Worm (Caenorhabditis elegans): ENCODE measurements around the gene txt-18.
A peak's percentile ranks its signal among the peaks of the same experiment; 100 is the strongest.

Gene txt-18

ce11 chrII:6374646-6375045 is 30.8 kb downstream of the txt-18 start:
- TF ChIP-seq T22C8.4 (GFP tag; IDR thresholded peaks at IDR 0.05): no peak
- TF ChIP-seq tab-1 (GFP tag; IDR thresholded peaks at IDR 0.05): no peak
- no peak for TF ChIP-seq klf-2 (GFP tag; conservative IDR thresholded peaks at IDR 0.05)
- TF ChIP-seq ref-1 (GFP tag; conservative IDR thresholded peaks at IDR 0.05): no peak
- no peak for TF ChIP-seq ztf-23 (GFP tag; IDR thresholded peaks at IDR 0.05)
- no peak for TF ChIP-seq flt-1 (GFP tag; IDR thresholded peaks at IDR 0.05)
- no peak for TF ChIP-seq med-1 (GFP tag; optimal IDR thresholded peaks at IDR 0.05; ENCODE audit: insufficient read depth)
- no peak for TF ChIP-seq cog-1 (tag; optimal IDR thresholded peaks at IDR 0.05)
- no peak for TF ChIP-seq ztf-29 (GFP tag; IDR thresholded peaks at IDR 0.05)

ce11 chrII:6376693-6377092 is 32.8 kb downstream of the txt-18 start:
- TF ChIP-seq klf-2 (GFP tag; conservative IDR thresholded peaks at IDR 0.05) (no peak), ref-1 (GFP tag; conservative IDR thresholded peaks at IDR 0.05) (no peak), cog-1 (tag; optimal IDR thresholded peaks at IDR 0.05) (no peak), med-1 (GFP tag; optimal IDR thresholded peaks at IDR 0.05; ENCODE audit: insufficient read depth) (no peak), ztf-29 (GFP tag; IDR thresholded peaks at IDR 0.05) (no peak), flt-1 (GFP tag; IDR thresholded peaks at IDR 0.05) (no peak), T22C8.4 (GFP tag; IDR thresholded peaks at IDR 0.05) (no peak), tab-1 (GFP tag; IDR thresholded peaks at IDR 0.05) (no peak), ztf-23 (GFP tag; IDR thresholded peaks at IDR 0.05) (no peak)

- no peak for TF ChIP-seq med-1 (GFP tag; optimal IDR thresholded peaks at IDR 0.05; ENCODE audit: insufficient read depth)
- TF ChIP-seq klf-2 (GFP tag; conservative IDR thresholded peaks at IDR 0.05): no peak
- no peak for TF ChIP-seq tab-1 (GFP tag; IDR thresholded peaks at IDR 0.05)
- no peak for TF ChIP-seq ref-1 (GFP tag; conservative IDR thresholded peaks at IDR 0.05)
- TF ChIP-seq ztf-23 (GFP tag; IDR thresholded peaks at IDR 0.05): no peak
- no peak for TF ChIP-seq ztf-29 (GFP tag; IDR thresholded peaks at IDR 0.05)
- no peak for TF ChIP-seq T22C8.4 (GFP tag; IDR thresholded peaks at IDR 0.05)
- no peak for TF ChIP-seq flt-1 (GFP tag; IDR thresholded peaks at IDR 0.05)
- no peak for TF ChIP-seq cog-1 (tag; optimal IDR thresholded peaks at IDR 0.05)
Measured at ce11 chrII:6377381-6377948, 33.6 kb downstream of the txt-18 start.

DNA sequence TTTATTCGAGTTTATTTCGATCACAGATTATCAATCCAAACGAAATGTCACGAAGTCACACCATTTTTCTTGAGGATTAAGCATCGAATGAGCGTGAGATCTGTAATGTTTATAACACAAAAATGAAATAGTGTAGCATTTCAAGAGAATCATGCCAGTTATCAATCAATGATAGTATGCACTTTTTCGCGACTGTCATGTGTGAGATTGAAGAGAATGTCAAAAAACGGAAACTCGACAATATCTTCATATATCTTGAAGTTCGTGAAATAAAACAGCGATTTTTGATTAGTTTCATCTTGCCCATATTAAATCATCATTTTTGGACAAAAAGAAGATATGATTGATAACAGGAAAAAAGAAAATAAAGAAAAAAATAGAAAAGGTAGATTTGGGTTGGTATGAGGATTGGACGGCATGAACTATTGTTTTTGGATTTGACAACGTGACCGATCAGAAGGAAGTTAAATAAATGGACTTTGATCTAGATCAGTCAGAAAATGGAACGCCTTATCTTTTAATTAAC is 35.2 kb downstream of the txt-18 start:
- TF ChIP-seq flt-1 (GFP tag; IDR thresholded peaks at IDR 0.05): no peak
- no peak for TF ChIP-seq tab-1 (GFP tag; IDR thresholded peaks at IDR 0.05)
- TF ChIP-seq ztf-29 (GFP tag; IDR thresholded peaks at IDR 0.05): no peak
- TF ChIP-seq T22C8.4 (GFP tag; IDR thresholded peaks at IDR 0.05): no peak

DNA sequence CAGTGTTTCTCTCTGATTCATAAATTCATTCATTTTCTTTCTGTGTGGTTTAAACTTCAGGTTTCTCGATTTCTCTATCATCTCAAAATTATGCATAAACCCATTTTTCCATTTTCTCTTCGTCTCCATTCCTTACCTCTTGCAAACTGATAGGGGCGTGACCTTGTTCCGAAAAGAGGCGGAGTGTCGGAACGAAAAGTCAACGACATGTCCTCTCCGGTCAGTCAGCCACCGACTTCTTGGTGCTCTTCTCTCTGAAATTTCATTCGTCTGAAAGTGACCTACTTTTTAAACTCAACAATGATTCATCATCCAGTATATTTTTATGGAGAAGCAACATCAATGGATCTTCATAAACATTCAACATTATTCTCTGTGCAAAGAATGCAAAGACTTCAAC is 37.0 kb downstream of the txt-18 start, which contains the start of gene F58F12.12:
TSS of gene F58F12.12 (plus strand) at position 301 of the 400 bp plus-strand sequence.
- no peak for TF ChIP-seq klf-2 (GFP tag; conservative IDR thresholded peaks at IDR 0.05)
- no peak for TF ChIP-seq ztf-29 (GFP tag; IDR thresholded peaks at IDR 0.05)
- no peak for TF ChIP-seq T22C8.4 (GFP tag; IDR thresholded peaks at IDR 0.05)
- TF ChIP-seq med-1 (GFP tag; optimal IDR thresholded peaks at IDR 0.05; ENCODE audit: insufficient read depth): no peak
- no peak for TF ChIP-seq ref-1 (GFP tag; conservative IDR thresholded peaks at IDR 0.05)
- TF ChIP-seq ztf-23 (GFP tag; IDR thresholded peaks at IDR 0.05): no peak
- TF ChIP-seq cog-1 (tag; optimal IDR thresholded peaks at IDR 0.05): no peak
- TF ChIP-seq tab-1 (GFP tag; IDR thresholded peaks at IDR 0.05): no peak
- no peak for TF ChIP-seq flt-1 (GFP tag; IDR thresholded peaks at IDR 0.05)

DNA sequence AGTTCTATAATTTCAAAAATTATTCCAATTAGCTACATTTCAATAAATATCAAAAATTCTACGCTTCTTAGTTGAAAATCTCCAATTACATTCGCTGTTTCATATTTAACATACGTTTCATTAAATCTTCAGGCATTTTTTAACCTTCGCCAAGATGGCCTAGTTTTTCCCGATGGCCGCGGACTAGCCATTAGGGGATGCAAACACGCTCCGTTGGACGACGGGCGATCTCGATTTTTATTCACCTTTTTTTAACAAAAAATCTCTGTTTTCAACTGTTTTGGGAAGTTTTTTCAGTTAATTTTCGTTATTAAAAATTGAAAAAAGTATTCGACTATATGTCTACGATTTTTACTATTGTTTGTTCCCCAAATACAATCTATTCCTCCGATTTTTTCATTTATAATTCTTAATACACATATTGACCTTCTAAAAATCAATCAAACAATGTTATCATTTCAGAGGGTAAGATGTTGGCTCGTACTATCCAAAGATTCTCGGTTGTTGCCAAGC is 39.4 kb downstream of the txt-18 start, which contains the start of gene F58F12.1:
TSS of gene F58F12.1 (plus strand) at position 463 of the 513 bp plus-strand sequence.
- TF ChIP-seq flt-1 (GFP tag; IDR thresholded peaks at IDR 0.05) (peak; percentile 47; the same call in 1 of the 2 replicates), T22C8.4 (GFP tag; IDR thresholded peaks at IDR 0.05) (no peak), ztf-23 (GFP tag; IDR thresholded peaks at IDR 0.05) (no peak)

- TF ChIP-seq cog-1 (tag; optimal IDR thresholded peaks at IDR 0.05) (no peak), ref-1 (GFP tag; conservative IDR thresholded peaks at IDR 0.05) (no peak), ztf-23 (GFP tag; IDR thresholded peaks at IDR 0.05) (no peak), tab-1 (GFP tag; IDR thresholded peaks at IDR 0.05) (no peak), klf-2 (GFP tag; conservative IDR thresholded peaks at IDR 0.05) (no peak), med-1 (GFP tag; optimal IDR thresholded peaks at IDR 0.05; ENCODE audit: insufficient read depth) (no peak), ztf-29 (GFP tag; IDR thresholded peaks at IDR 0.05) (no peak), flt-1 (GFP tag; IDR thresholded peaks at IDR 0.05) (no peak), T22C8.4 (GFP tag; IDR thresholded peaks at IDR 0.05) (no peak)
Measured at ce11 chrII:6386467-6386866, 42.6 kb downstream of the txt-18 start, which contains the start of gene F58F12.4. F58F12.4 (plus strand) TSS chrII:6386767.

- TF ChIP-seq T22C8.4 (GFP tag; IDR thresholded peaks at IDR 0.05): no peak
- no peak for TF ChIP-seq ztf-23 (GFP tag; IDR thresholded peaks at IDR 0.05)
- TF ChIP-seq klf-2 (GFP tag; conservative IDR thresholded peaks at IDR 0.05): no peak
- TF ChIP-seq med-1 (GFP tag; optimal IDR thresholded peaks at IDR 0.05; ENCODE audit: insufficient read depth): no peak
- no peak for TF ChIP-seq cog-1 (tag; optimal IDR thresholded peaks at IDR 0.05)
- no peak for TF ChIP-seq ref-1 (GFP tag; conservative IDR thresholded peaks at IDR 0.05)
- TF ChIP-seq flt-1 (GFP tag; IDR thresholded peaks at IDR 0.05): no peak
- no peak for TF ChIP-seq tab-1 (GFP tag; IDR thresholded peaks at IDR 0.05)
- no peak for TF ChIP-seq ztf-29 (GFP tag; IDR thresholded peaks at IDR 0.05)
Measured at ce11 chrII:6387937-6388336, 44.1 kb downstream of the txt-18 start, which contains the start of gene F58F12.2. F58F12.2 (minus strand) TSS chrII:6388037.

ce11 chrII:6391195-6391594 is 47.3 kb downstream of the txt-18 start, which contains the start of gene F58F12.3:
F58F12.3 (minus strand) TSS chrII:6391295.
- TF ChIP-seq tab-1 (GFP tag; IDR thresholded peaks at IDR 0.05) (no peak), cog-1 (tag; optimal IDR thresholded peaks at IDR 0.05) (no peak), med-1 (GFP tag; optimal IDR thresholded peaks at IDR 0.05; ENCODE audit: insufficient read depth) (no peak), flt-1 (GFP tag; IDR thresholded peaks at IDR 0.05) (no peak), ztf-29 (GFP tag; IDR thresholded peaks at IDR 0.05) (no peak), ztf-23 (GFP tag; IDR thresholded peaks at IDR 0.05) (no peak), klf-2 (GFP tag; conservative IDR thresholded peaks at IDR 0.05) (no peak), ref-1 (GFP tag; conservative IDR thresholded peaks at IDR 0.05) (no peak)

Data from whole organism, midembryonic.